Fruit fly (Drosophila melanogaster): ENCODE measurements around the gene CG32079.

The CG32079 gene

DNA sequence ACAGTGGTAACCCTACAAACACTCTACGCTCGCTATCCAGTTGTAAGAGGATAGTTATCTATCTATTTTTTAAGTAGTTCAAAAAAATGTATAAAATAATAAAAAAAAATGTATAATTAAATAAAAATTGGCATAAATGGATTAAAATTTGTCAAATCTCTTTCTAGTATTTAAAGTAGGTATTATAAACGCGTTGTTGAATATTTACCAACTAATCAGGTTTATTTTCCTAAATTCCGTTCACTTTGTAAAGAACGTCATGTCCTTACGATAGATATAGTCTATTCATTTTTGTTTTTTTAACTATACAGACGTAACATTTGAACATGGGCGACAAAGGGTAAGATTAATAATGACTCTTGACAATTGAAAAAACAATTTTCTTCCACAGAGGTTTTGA is 1.9 kb downstream of the CG32079 start, which contains the start of gene CG32081:
CG32081 (plus strand) TSS at position 301 of the 400 bp plus-strand sequence.
- TF ChIP-seq ttk (optimal IDR thresholded peaks at IDR 0.05): no peak
- TF ChIP-seq insv (optimal IDR thresholded peaks at IDR 0.05): no peak
- TF ChIP-seq psq (optimal IDR thresholded peaks at IDR 0.05): no peak
- no peak for TF ChIP-seq Sin3A (optimal IDR thresholded peaks at IDR 0.05)
- no peak for TF ChIP-seq Myc (optimal IDR thresholded peaks at IDR 0.05)
- TF ChIP-seq h (optimal IDR thresholded peaks at IDR 0.05): no peak

- TF ChIP-seq ttk (optimal IDR thresholded peaks at IDR 0.05) (no peak), Sin3A (optimal IDR thresholded peaks at IDR 0.05) (no peak), insv (optimal IDR thresholded peaks at IDR 0.05) (no peak), psq (optimal IDR thresholded peaks at IDR 0.05) (no peak), h (optimal IDR thresholded peaks at IDR 0.05) (no peak), Myc (optimal IDR thresholded peaks at IDR 0.05) (no peak)
Measured at dm6 chr3L:11031784-11032183, 6.4 kb downstream of the CG32079 start.

- TF ChIP-seq psq (optimal IDR thresholded peaks at IDR 0.05): no peak
- TF ChIP-seq ttk (optimal IDR thresholded peaks at IDR 0.05): no peak
- no peak for TF ChIP-seq h (optimal IDR thresholded peaks at IDR 0.05)
- no peak for TF ChIP-seq Myc (optimal IDR thresholded peaks at IDR 0.05)
- TF ChIP-seq insv (optimal IDR thresholded peaks at IDR 0.05): no peak
- no peak for TF ChIP-seq Sin3A (optimal IDR thresholded peaks at IDR 0.05)
Measured at dm6 chr3L:11033327-11033975, 8.1 kb downstream of the CG32079 start.

- TF ChIP-seq insv (optimal IDR thresholded peaks at IDR 0.05) (no peak), ttk (optimal IDR thresholded peaks at IDR 0.05) (no peak), Myc (optimal IDR thresholded peaks at IDR 0.05) (no peak), psq (optimal IDR thresholded peaks at IDR 0.05) (no peak), h (optimal IDR thresholded peaks at IDR 0.05) (no peak), Sin3A (optimal IDR thresholded peaks at IDR 0.05) (no peak)
Measured at dm6 chr3L:11035039-11035438, 9.7 kb downstream of the CG32079 start.

DNA sequence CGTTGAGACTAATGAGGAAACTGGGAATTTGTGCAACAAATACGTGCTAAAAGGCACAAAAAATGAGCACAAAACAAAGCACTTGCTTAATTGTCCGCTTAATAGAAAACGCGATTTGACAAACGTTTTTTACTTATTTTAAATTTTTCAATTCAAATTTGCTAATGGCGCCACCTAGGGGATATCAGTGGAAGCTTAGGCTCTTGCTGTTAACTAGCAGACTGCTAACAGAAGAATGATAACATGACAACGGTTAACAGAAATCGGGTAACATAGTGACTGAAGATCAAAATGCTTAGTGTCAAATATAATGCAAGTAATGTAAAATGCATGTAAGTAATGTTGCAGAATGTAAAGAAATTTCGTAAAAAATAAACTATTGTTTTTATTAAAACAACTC is 15.8 kb downstream of the CG32079 start:
- TF ChIP-seq insv (optimal IDR thresholded peaks at IDR 0.05) (no peak), Sin3A (optimal IDR thresholded peaks at IDR 0.05) (no peak), h (optimal IDR thresholded peaks at IDR 0.05) (no peak), psq (optimal IDR thresholded peaks at IDR 0.05) (no peak), Myc (optimal IDR thresholded peaks at IDR 0.05) (no peak)

DNA sequence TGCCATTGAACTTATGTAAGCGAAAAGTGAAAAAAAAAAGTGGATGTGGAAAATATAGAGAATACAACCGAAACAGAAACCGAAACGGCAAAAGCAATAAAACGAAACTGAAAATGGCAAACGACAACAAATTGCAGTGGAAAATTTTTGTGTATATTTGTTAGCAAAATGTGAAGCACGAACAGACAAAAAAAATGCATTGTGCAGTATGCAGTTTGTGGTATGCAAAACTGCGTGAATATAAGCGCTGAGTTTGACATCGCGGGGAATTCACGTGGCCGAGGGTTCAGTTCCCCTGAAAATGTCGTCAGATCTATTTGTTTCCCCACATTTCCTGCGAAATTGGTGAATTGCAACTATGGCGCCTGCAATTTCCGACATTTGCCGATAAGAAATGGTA is 18.3 kb downstream of the CG32079 start:
- no peak for TF ChIP-seq ttk (optimal IDR thresholded peaks at IDR 0.05)
- no peak for TF ChIP-seq insv (optimal IDR thresholded peaks at IDR 0.05)
- TF ChIP-seq h (optimal IDR thresholded peaks at IDR 0.05): no peak
- no peak for TF ChIP-seq Myc (optimal IDR thresholded peaks at IDR 0.05)
- no peak for TF ChIP-seq Sin3A (optimal IDR thresholded peaks at IDR 0.05)
- TF ChIP-seq psq (optimal IDR thresholded peaks at IDR 0.05): no peak

dm6 chr3L:11045009-11045408 is 19.6 kb downstream of the CG32079 start:
- TF ChIP-seq psq (optimal IDR thresholded peaks at IDR 0.05) (no peak), ttk (optimal IDR thresholded peaks at IDR 0.05) (no peak)

DNA sequence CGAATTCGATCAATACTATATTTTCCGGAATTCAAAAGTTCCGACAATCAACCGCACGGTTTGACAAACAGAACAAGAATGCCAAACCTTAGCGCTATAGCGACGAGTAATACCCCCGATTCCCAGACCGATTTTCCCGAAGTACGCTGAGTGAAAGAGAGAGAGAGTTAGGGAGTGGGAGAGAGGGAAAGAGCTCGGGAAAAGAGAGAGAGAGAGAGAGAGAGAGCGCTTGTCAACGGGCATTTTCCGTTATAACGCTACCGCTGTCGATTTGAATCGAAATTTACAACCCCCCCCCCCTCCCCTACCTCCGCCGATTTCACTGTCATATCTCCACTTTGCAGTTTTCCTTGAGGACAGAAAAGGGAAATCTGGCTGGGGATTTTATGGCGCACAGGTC is 21.2 kb downstream of the CG32079 start:
- TF ChIP-seq Myc (optimal IDR thresholded peaks at IDR 0.05) (no peak), h (optimal IDR thresholded peaks at IDR 0.05) (no peak), Sin3A (optimal IDR thresholded peaks at IDR 0.05) (no peak), psq (optimal IDR thresholded peaks at IDR 0.05) (no peak), ttk (optimal IDR thresholded peaks at IDR 0.05) (no peak), insv (optimal IDR thresholded peaks at IDR 0.05) (no peak)

DNA sequence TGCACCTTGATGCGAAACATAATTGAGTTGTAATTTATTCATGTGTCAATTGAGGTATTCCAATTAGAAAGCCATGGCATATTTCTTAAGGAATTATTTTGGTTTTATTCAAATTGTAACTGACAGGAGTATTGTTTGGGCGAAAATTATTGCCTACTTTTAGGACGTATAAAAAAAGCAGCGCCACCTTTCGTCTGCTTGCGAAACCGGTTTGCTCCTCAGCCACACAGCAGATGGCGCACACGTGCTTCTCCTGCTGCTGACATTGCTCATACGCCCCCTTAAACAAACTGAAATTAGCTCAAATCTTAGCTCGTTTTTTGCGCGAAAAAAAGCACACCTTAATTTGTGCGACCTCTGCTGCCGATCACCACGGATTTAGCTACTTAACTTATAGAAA is 22.5 kb downstream of the CG32079 start:
- TF ChIP-seq psq (optimal IDR thresholded peaks at IDR 0.05) (no peak), h (optimal IDR thresholded peaks at IDR 0.05) (no peak), Myc (optimal IDR thresholded peaks at IDR 0.05) (no peak), insv (optimal IDR thresholded peaks at IDR 0.05) (no peak), Sin3A (optimal IDR thresholded peaks at IDR 0.05) (no peak), ttk (optimal IDR thresholded peaks at IDR 0.05) (no peak)

DNA sequence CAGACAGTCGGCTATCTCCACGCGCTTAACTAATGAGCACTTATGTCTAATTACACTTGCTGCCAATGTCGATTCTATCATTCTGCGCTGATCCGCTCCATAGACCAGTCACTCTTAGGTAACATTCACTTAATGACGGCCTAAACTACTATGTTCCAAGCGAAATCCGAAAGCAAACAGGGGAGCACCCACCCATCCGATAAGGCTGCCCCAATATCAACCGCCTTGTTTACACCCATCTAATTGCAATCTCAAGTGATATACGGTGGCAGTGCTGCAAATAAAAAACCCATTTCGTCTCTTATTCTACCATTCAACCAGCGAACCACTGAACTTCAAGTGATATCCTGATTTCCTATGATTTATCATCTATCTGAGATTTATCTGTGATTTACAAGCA is 24.1 kb downstream of the CG32079 start:
- no peak for TF ChIP-seq psq (optimal IDR thresholded peaks at IDR 0.05)
- no peak for TF ChIP-seq Myc (optimal IDR thresholded peaks at IDR 0.05)
- no peak for TF ChIP-seq h (optimal IDR thresholded peaks at IDR 0.05)
- no peak for TF ChIP-seq insv (optimal IDR thresholded peaks at IDR 0.05)
- TF ChIP-seq ttk (optimal IDR thresholded peaks at IDR 0.05): no peak
- TF ChIP-seq Sin3A (optimal IDR thresholded peaks at IDR 0.05): no peak

DNA sequence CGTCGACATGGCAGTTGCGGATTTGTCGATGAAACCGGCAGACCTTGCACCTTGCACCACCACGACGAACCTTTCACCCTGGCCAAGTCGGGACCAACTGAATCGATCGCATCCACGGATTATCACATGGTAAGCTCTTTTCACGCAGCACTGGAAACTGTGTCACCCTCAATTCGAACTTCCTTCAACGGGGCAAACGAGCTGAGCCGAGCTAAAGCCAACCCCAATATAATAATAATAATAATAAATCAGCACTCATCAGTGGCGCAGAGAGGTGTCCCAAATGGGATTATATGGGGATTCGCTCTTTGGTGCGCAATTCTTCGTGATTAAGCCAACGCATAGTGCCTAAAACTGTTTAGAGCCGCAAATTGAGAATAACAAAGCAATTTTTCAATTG is 25.9 kb downstream of the CG32079 start, which contains the start of gene CG43693:
CG43693 (minus strand) TSS at position 101 of the 400 bp plus-strand sequence.
- no peak for TF ChIP-seq psq (optimal IDR thresholded peaks at IDR 0.05)
- no peak for TF ChIP-seq h (optimal IDR thresholded peaks at IDR 0.05)
- TF ChIP-seq Sin3A (optimal IDR thresholded peaks at IDR 0.05): no peak
- TF ChIP-seq insv (optimal IDR thresholded peaks at IDR 0.05): no peak
- TF ChIP-seq Myc (optimal IDR thresholded peaks at IDR 0.05): no peak
- no peak for TF ChIP-seq ttk (optimal IDR thresholded peaks at IDR 0.05)

dm6 chr3L:11052760-11053259 is 27.4 kb downstream of the CG32079 start:
- TF ChIP-seq Myc (optimal IDR thresholded peaks at IDR 0.05) (no peak), psq (optimal IDR thresholded peaks at IDR 0.05) (no peak), ttk (optimal IDR thresholded peaks at IDR 0.05) (no peak), insv (optimal IDR thresholded peaks at IDR 0.05) (no peak), Sin3A (optimal IDR thresholded peaks at IDR 0.05) (no peak), h (optimal IDR thresholded peaks at IDR 0.05) (no peak)

DNA sequence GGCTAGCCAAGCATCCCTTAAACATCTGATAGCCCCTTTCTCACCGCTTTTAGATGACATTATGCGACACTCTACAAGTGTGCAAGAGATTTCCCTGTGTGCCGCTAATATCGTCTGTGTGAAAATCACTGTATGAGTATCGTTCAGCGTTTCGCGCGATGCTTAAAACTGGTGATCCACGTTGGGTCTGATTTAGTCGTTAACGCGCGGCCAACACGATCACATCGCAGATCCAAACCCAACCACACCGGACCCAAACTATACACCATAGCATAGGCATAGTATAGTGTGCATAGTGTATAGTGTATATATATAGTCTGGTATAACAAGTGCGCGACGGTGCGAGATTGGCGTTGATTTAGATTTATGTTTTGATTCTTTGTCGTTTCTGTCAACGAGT is 28.5 kb downstream of the CG32079 start, which contains the start of gene CG7888:
CG7888 (plus strand) TSS at position 193 of the 400 bp plus-strand sequence.
- TF ChIP-seq insv (optimal IDR thresholded peaks at IDR 0.05): no peak
- TF ChIP-seq Myc (optimal IDR thresholded peaks at IDR 0.05): no peak
- no peak for TF ChIP-seq psq (optimal IDR thresholded peaks at IDR 0.05)
